Worm (Caenorhabditis elegans): ENCODE measurements around the gene clip-1.

DNA sequence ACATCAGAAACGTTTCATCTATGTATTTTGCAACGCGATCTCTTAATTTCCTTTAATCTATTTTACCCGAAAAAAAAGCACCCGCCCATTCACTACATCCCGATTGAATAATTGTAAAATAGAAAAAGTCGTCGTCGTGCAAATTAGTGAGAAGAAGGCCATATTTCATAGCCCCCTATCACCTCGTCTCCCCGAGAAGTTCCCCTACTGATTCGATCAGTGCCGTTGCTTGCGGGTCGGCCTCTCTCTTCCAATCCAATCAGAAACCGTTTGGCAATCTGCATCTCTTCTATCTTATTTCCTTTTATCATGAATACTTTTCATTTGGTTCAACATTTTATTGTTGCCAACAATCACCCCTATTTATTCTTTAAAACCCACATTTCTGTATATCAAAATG, 30.3 kb upstream of the clip-1 start:
- no peak for TF ChIP-seq egl-18 (GFP tag; IDR thresholded peaks at IDR 0.05)
- TF ChIP-seq ama-1 (optimal IDR thresholded peaks at IDR 0.05) = no peak
- no peak for TF ChIP-seq ama-1 (GFP tag; optimal IDR thresholded peaks at IDR 0.05)
- TF ChIP-seq efl-1 (GFP tag; optimal IDR thresholded peaks at IDR 0.05) = no peak
- TF ChIP-seq attf-5 (GFP tag; optimal IDR thresholded peaks at IDR 0.05) = no peak
- TF ChIP-seq nhr-90 (tag; optimal IDR thresholded peaks at IDR 0.05) = no peak
- no peak for TF ChIP-seq Y95B8A.8 (GFP tag; IDR thresholded peaks at IDR 0.05)
- TF ChIP-seq zfh-2 (GFP tag; conservative IDR thresholded peaks at IDR 0.05) = no peak
- no peak for TF ChIP-seq rec-8 (tag; optimal IDR thresholded peaks at IDR 0.05)
- no peak for TF ChIP-seq F23B12.7 (tag; optimal IDR thresholded peaks at IDR 0.05; ENCODE audit: insufficient read depth)
- TF ChIP-seq rpc-1 (optimal IDR thresholded peaks at IDR 0.05) = no peak
- no peak for TF ChIP-seq rpc-1 (tag; optimal IDR thresholded peaks at IDR 0.05)
- TF ChIP-seq lin-35 (GFP tag; optimal IDR thresholded peaks at IDR 0.05) = no peak
- TF ChIP-seq bed-2 (GFP tag; IDR thresholded peaks at IDR 0.05) = no peak

All from whole organism, young adult.